ENCODE assay signal across 1 fruit fly cellular context in genomic region chrX:18857356-18857807, dm6.
TF ChIP-seq lines count a peak whose summit lies in the region.

Gene CG7322, minus strand, starts transcription at chrX:18857757.

TF ChIP-seq in whole organism, embryonic, 481 proteins besides CTCF, POLR2A, EP300 and RAD21 (continued from another document):
- TF ChIP-seq sisA (GFP tag; IDR thresholded peaks at IDR 0.05; lab: Robert Waterston, UW) (no peak), ftz-f1 (GFP tag; optimal IDR thresholded peaks at IDR 0.05; lab: Kevin White, UChicago) (peak; percentile 85), zf30C (GFP tag; optimal IDR thresholded peaks at IDR 0.05; lab: Kevin White, UChicago) (no peak), p53 (GFP tag; optimal IDR thresholded peaks at IDR 0.05; lab: Kevin White, UChicago) (no peak), emc (GFP tag; optimal IDR thresholded peaks at IDR 0.05; lab: Kevin White, UChicago) (no peak), oc (tag; optimal IDR thresholded peaks at IDR 0.05; lab: Kevin White, UChicago) (no peak), CG3726 (GFP tag; IDR thresholded peaks at IDR 0.05; lab: Robert Waterston, UW) (no peak), CG10543 (GFP tag; optimal IDR thresholded peaks at IDR 0.05; lab: Kevin White, UChicago) (peak; percentile 15), CG10462 (GFP tag; optimal IDR thresholded peaks at IDR 0.05; lab: Kevin White, UChicago) (no peak), crc (GFP tag; optimal IDR thresholded peaks at IDR 0.05; lab: Kevin White, UChicago) (no peak), Pdp1 (GFP tag; optimal IDR thresholded peaks at IDR 0.05; lab: Kevin White, UChicago) (peak in 1 of 2 experiments; percentile 3), Hey (tag; optimal IDR thresholded peaks at IDR 0.05; lab: Kevin White, UChicago) (no peak), bowl (GFP tag; IDR thresholded peaks at IDR 0.05; lab: Robert Waterston, UW) (no peak), CG2202 (tag; optimal IDR thresholded peaks at IDR 0.05; lab: Kevin White, UChicago) (no peak), grn (GFP tag; optimal IDR thresholded peaks at IDR 0.05; lab: Kevin White, UChicago) (peak; percentile 89), CG15514 (GFP tag; optimal IDR thresholded peaks at IDR 0.05; lab: Kevin White, UChicago) (peak; percentile 10), lmd (GFP tag; IDR thresholded peaks at IDR 0.05; lab: Robert Waterston, UW) (no peak), Lpt (GFP tag; optimal IDR thresholded peaks at IDR 0.05; lab: Kevin White, UChicago) (no peak), CG16815 (GFP tag; optimal IDR thresholded peaks at IDR 0.05; lab: Kevin White, UChicago) (no peak), sim (GFP tag; IDR thresholded peaks at IDR 0.05; lab: Robert Waterston, UW) (no peak), Med (GFP tag; lab: Kevin White, UChicago) (peak; percentile 69), ERR (GFP tag; optimal IDR thresholded peaks at IDR 0.05; lab: Kevin White, UChicago) (peak; percentile 90), ham (GFP tag; IDR thresholded peaks at IDR 0.05; lab: Robert Waterston, UW) (no peak), Chrac-16 (GFP tag; optimal IDR thresholded peaks at IDR 0.05; lab: Kevin White, UChicago) (no peak), row (GFP tag; IDR thresholded peaks at IDR 0.05; lab: Robert Waterston, UW) (no peak), nom (GFP tag; optimal IDR thresholded peaks at IDR 0.05; lab: Kevin White, UChicago) (peak; percentile 32), Hr78 (GFP tag; optimal IDR thresholded peaks at IDR 0.05; lab: Kevin White, UChicago) (peak in 1 of 2 experiments; percentile 81), CG34376 (GFP tag; optimal IDR thresholded peaks at IDR 0.05; lab: Kevin White, UChicago) (peak; percentile 96), Abd-B (GFP tag; optimal IDR thresholded peaks at IDR 0.05; lab: Kevin White, UChicago) (no peak), crol (GFP tag; IDR thresholded peaks at IDR 0.05; lab: Robert Waterston, UW) (peak; percentile 75), Dbx (GFP tag; IDR thresholded peaks at IDR 0.05; lab: Robert Waterston, UW) (no peak)
TF ChIP-seq in whole organism, embryonic: peak in this region for 19.
